Worm (Caenorhabditis elegans): ENCODE data around the gene Y40B10B.1.

Gene Y40B10B.1

ce11 chrV:1945875-1946274, 15.5 kb downstream of the Y40B10B.1 start:
- no peak for TF ChIP-seq unc-62 (GFP tag; optimal IDR thresholded peaks at IDR 0.05)
- no peak for TF ChIP-seq nhr-2 (tag; optimal IDR thresholded peaks at IDR 0.05)
- TF ChIP-seq lin-32 (GFP tag; optimal IDR thresholded peaks at IDR 0.05), result no peak
- no peak for TF ChIP-seq snpc-4 (tag; optimal IDR thresholded peaks at IDR 0.05)
- no peak for TF ChIP-seq M03D4.4 (tag; optimal IDR thresholded peaks at IDR 0.05)
- no peak for TF ChIP-seq pha-4 (tag; optimal IDR thresholded peaks at IDR 0.05)
- TF ChIP-seq blmp-1 (tag; optimal IDR thresholded peaks at IDR 0.05), result no peak
- TF ChIP-seq mab-5 (tag; optimal IDR thresholded peaks at IDR 0.05), result no peak
- TF ChIP-seq bed-3 (GFP tag; optimal IDR thresholded peaks at IDR 0.05), result no peak
- no peak for TF ChIP-seq nhr-12 (tag; optimal IDR thresholded peaks at IDR 0.05)
- no peak for TF ChIP-seq cnd-1 (tag; optimal IDR thresholded peaks at IDR 0.05)
- TF ChIP-seq zip-8 (tag; optimal IDR thresholded peaks at IDR 0.05), result no peak
- TF ChIP-seq hlh-1 (tag; optimal IDR thresholded peaks at IDR 0.05), result no peak
- TF ChIP-seq nhr-237 (tag; optimal IDR thresholded peaks at IDR 0.05), result no peak
- no peak for TF ChIP-seq ham-2 (GFP tag; optimal IDR thresholded peaks at IDR 0.05)
- TF ChIP-seq ces-1 (GFP tag; optimal IDR thresholded peaks at IDR 0.05), result no peak
- no peak for TF ChIP-seq unc-39 (tag; optimal IDR thresholded peaks at IDR 0.05)
- TF ChIP-seq ceh-43 (GFP tag; optimal IDR thresholded peaks at IDR 0.05), result no peak
- TF ChIP-seq mls-2 (tag; optimal IDR thresholded peaks at IDR 0.05), result no peak
- no peak for TF ChIP-seq sem-2 (GFP tag; optimal IDR thresholded peaks at IDR 0.05)

DNA sequence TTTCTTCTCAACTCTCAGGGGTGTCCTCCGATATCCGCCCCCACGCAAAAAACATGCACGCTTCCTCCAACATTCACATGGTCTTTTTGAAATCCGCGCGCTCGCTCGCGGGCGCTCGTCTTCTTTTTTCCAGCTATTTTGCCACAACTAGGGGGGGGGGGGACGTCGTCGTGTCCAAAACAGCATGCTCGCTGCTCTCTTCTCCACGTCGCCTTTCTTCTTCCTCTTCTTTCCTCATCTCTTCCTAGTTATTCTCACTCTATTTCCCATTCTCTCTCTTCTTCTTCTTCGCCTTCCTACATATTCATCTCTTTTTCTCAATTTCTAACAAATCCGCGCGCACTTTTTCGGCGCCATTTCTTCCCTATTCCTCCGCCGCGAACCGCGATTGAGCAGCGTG, 17.9 kb downstream of the Y40B10B.1 start:
- TF ChIP-seq unc-120 (tag; optimal IDR thresholded peaks at IDR 0.05; ENCODE audit: poor library complexity, severe bottlenecking), result no peak
- no peak for TF ChIP-seq mab-5 (tag; optimal IDR thresholded peaks at IDR 0.05)
- no peak for TF ChIP-seq blmp-1 (tag; optimal IDR thresholded peaks at IDR 0.05)
- no peak for TF ChIP-seq lin-13 (tag; optimal IDR thresholded peaks at IDR 0.05)
- TF ChIP-seq mls-2 (tag; optimal IDR thresholded peaks at IDR 0.05), result no peak
- TF ChIP-seq lin-32 (GFP tag; optimal IDR thresholded peaks at IDR 0.05), result no peak
- no peak for TF ChIP-seq ceh-39 (tag; optimal IDR thresholded peaks at IDR 0.05)
- TF ChIP-seq nhr-2 (tag; optimal IDR thresholded peaks at IDR 0.05), result no peak
- TF ChIP-seq elt-3 (tag; optimal IDR thresholded peaks at IDR 0.05), result no peak
- TF ChIP-seq ceh-83 (GFP tag; optimal IDR thresholded peaks at IDR 0.05), result no peak
- no peak for TF ChIP-seq lsy-2 (tag; optimal IDR thresholded peaks at IDR 0.05)

DNA sequence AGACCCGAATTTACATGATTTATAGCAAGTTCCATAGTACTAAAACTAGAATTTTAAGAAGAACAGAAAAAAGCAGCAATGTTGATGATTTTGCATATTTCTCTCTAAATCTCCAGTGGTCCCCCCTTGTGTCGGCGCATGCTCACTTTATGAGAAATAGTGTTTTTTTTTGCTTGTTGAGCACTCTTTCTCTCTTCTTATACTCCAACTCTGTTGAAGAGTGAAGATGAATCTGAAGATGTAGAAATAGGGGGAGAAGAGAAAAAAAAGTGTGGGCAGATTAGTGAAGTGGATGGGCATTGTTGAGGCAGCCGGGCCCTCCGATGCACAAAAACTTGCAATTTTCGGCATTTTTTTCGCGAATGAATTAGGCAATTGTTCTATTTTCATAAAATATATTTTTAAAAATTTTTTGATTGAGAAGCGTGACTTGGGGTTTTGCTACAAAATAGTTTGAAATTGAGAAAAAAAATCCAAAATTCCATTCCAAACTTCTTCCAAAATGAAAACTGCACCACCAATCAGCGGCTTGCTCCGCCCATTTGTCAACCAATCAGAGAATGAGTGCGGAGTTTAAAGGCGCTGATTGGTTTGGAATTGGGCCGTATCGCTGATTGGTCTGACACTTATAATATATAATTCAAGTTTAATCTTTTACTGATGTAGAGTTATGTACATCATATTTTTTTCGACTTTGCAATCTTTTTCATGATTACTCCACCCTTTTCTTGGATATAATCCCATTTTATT, 20.7 kb downstream of the Y40B10B.1 start:
- TF ChIP-seq tbx-8 (GFP tag; optimal IDR thresholded peaks at IDR 0.05), result no peak
- no peak for TF ChIP-seq sem-2 (GFP tag; optimal IDR thresholded peaks at IDR 0.05)
- no peak for TF ChIP-seq nhr-237 (tag; optimal IDR thresholded peaks at IDR 0.05)
- TF ChIP-seq snpc-4 (tag; optimal IDR thresholded peaks at IDR 0.05), result no peak
- TF ChIP-seq zip-8 (tag; optimal IDR thresholded peaks at IDR 0.05), result no peak
- TF ChIP-seq ceh-83 (GFP tag; optimal IDR thresholded peaks at IDR 0.05), result no peak
- no peak for TF ChIP-seq unc-120 (tag; optimal IDR thresholded peaks at IDR 0.05; ENCODE audit: poor library complexity, severe bottlenecking)
- TF ChIP-seq elt-3 (tag; optimal IDR thresholded peaks at IDR 0.05), result no peak
- no peak for TF ChIP-seq mab-5 (tag; optimal IDR thresholded peaks at IDR 0.05)
- no peak for TF ChIP-seq cnd-1 (tag; optimal IDR thresholded peaks at IDR 0.05)
- TF ChIP-seq lin-32 (GFP tag; optimal IDR thresholded peaks at IDR 0.05), result no peak
- TF ChIP-seq pha-4 (tag; optimal IDR thresholded peaks at IDR 0.05), result no peak
- TF ChIP-seq ham-2 (GFP tag; optimal IDR thresholded peaks at IDR 0.05), result no peak
- TF ChIP-seq hlh-1 (tag; optimal IDR thresholded peaks at IDR 0.05), result no peak
- TF ChIP-seq mep-1 (tag; optimal IDR thresholded peaks at IDR 0.05), result no peak
- no peak for TF ChIP-seq sptf-1 (tag; optimal IDR thresholded peaks at IDR 0.05)
- no peak for TF ChIP-seq elt-1 (tag; optimal IDR thresholded peaks at IDR 0.05; ENCODE audit: borderline replicate concordance, insufficient read depth)
- no peak for TF ChIP-seq ceh-39 (tag; optimal IDR thresholded peaks at IDR 0.05)

- no peak for TF ChIP-seq elt-3 (tag; optimal IDR thresholded peaks at IDR 0.05)
- TF ChIP-seq ces-1 (GFP tag; optimal IDR thresholded peaks at IDR 0.05), result no peak
- no peak for TF ChIP-seq blmp-1 (tag; optimal IDR thresholded peaks at IDR 0.05)
- TF ChIP-seq lsy-2 (tag; optimal IDR thresholded peaks at IDR 0.05), result no peak
- no peak for TF ChIP-seq bed-3 (GFP tag; optimal IDR thresholded peaks at IDR 0.05)
- no peak for TF ChIP-seq elt-1 (tag; optimal IDR thresholded peaks at IDR 0.05; ENCODE audit: borderline replicate concordance, insufficient read depth)
- TF ChIP-seq nhr-28 (tag; optimal IDR thresholded peaks at IDR 0.05), result no peak
- TF ChIP-seq ham-2 (GFP tag; optimal IDR thresholded peaks at IDR 0.05), result no peak
- no peak for TF ChIP-seq lin-13 (tag; optimal IDR thresholded peaks at IDR 0.05)
- TF ChIP-seq hlh-1 (tag; optimal IDR thresholded peaks at IDR 0.05), result no peak
- no peak for TF ChIP-seq sem-2 (GFP tag; optimal IDR thresholded peaks at IDR 0.05)
Measured at ce11 chrV:1937963-1938362, 23.4 kb downstream of the Y40B10B.1 start, which contains the start of gene glb-25. Gene glb-25, plus strand, starts transcription at chrV:1938263.
